Worm (Caenorhabditis elegans) whole organism, L1 larva: ENCODE data around the gene F37A8.5.
A peak's percentile ranks its signal among the peaks of the same experiment; 100 is the strongest.

ENCODE experiments used
- F16B12.6 ChIP-seq: fragments of 150-350 bp; optimal IDR thresholded peaks from 2 replicates; lab custom pipeline; 2014; ENCODE audit warnings: missing biosample characterization, missing genetic modification characterization
- alr-1 ChIP-seq: fragments of 200-800 bp; sonication (Bioruptor generic); optimal IDR thresholded peaks from 2 replicates; lab custom pipeline; 2018; ENCODE audit warnings: borderline replicate concordance, mild to moderate bottlenecking, missing genetic modification characterization, missing compliant biosample characterization
- aly-2 ChIP-seq: fragments of 150-350 bp; optimal IDR thresholded peaks from 2 replicates; lab custom pipeline; 2014; ENCODE audit warnings: missing biosample characterization, missing genetic modification characterization
- ama-1 ChIP-seq: fragments of 150-350 bp; optimal IDR thresholded peaks from 2 replicates; lab custom pipeline; 2014
- blmp-1 ChIP-seq: fragments of 150-350 bp; optimal IDR thresholded peaks from 2 replicates; lab custom pipeline; 2014; ENCODE audit warnings: missing biosample characterization, missing genetic modification characterization
- ceh-8 ChIP-seq: fragments of 200-800 bp; sonication (Bioruptor generic); optimal IDR thresholded peaks from 2 replicates; lab custom pipeline; 2018; ENCODE audit warnings: mild to moderate bottlenecking, missing genetic modification characterization, moderate library complexity, missing compliant biosample characterization
- ceh-88 ChIP-seq: fragments of 200-800 bp; sonication (Bioruptor generic); IDR thresholded peaks from 2 replicates; pipeline ENCODE4 v1.3.6; 2022; ENCODE audit warnings: missing genetic modification characterization, missing compliant biosample characterization
- dsc-1 ChIP-seq: sonication (generic microtip); optimal IDR thresholded peaks from 2 replicates; lab custom pipeline; 2016; ENCODE audit warnings: mild to moderate bottlenecking, missing genetic modification characterization, missing compliant biosample characterization
- efl-1 ChIP-seq, 4 experiments: fragments of 150-350 bp; optimal IDR thresholded peaks in 3 of 4; peaks in 1 of 4; 1 replicate in 1 of 4; 2 replicates in 3 of 4; lab custom pipeline; 2014; ENCODE audit warnings: missing biosample characterization in 2 of 4, missing genetic modification characterization in 2 of 4, missing genetic modification reagents in 2 of 4
- efl-3 ChIP-seq: fragments of 200-800 bp; sonication (Bioruptor generic); optimal IDR thresholded peaks from 2 replicates; lab custom pipeline; 2018; ENCODE audit warnings: mild to moderate bottlenecking, missing genetic modification characterization, missing compliant biosample characterization
- egl-13 ChIP-seq: sonication (generic microtip); optimal IDR thresholded peaks from 2 replicates; lab custom pipeline; 2016; ENCODE audit warnings: missing genotype, missing genetic modification reagents, missing genetic modification characterization, missing compliant biosample characterization
- ets-5 ChIP-seq: fragments of 200-800 bp; sonication (Bioruptor generic); IDR thresholded peaks from 2 replicates; pipeline ENCODE4 v1.3.6; 2022; ENCODE audit warnings: missing genetic modification characterization, missing compliant biosample characterization
- fkh-10 ChIP-seq: sonication (generic microtip); optimal IDR thresholded peaks from 2 replicates; lab custom pipeline; 2017; ENCODE audit warnings: missing biosample characterization, missing genetic modification reagents, missing genetic modification characterization
- fos-1 ChIP-seq: fragments of 150-350 bp; optimal IDR thresholded peaks from 2 replicates; lab custom pipeline; 2014; ENCODE audit warnings: missing biosample characterization, missing genetic modification characterization
- hpl-2 ChIP-seq: fragments of 150-350 bp; optimal IDR thresholded peaks from 2 replicates; lab custom pipeline; 2014; ENCODE audit warnings: missing biosample characterization, missing genetic modification reagents, missing genetic modification characterization
- irx-1 ChIP-seq: sonication (generic microtip); optimal IDR thresholded peaks from 2 replicates; lab custom pipeline; 2016; ENCODE audit warnings: missing genetic modification characterization, missing compliant biosample characterization
- isw-1 ChIP-seq: fragments of 200-800 bp; sonication (Bioruptor generic); IDR thresholded peaks from 2 replicates; pipeline ENCODE4 v1.3.6; 2022; ENCODE audit warnings: missing genetic modification characterization, missing compliant biosample characterization
- lin-14 ChIP-seq: fragments of 200-800 bp; sonication (Bioruptor generic); optimal IDR thresholded peaks from 2 replicates; lab custom pipeline; 2018; ENCODE audit warnings: mild to moderate bottlenecking, missing genetic modification characterization, moderate library complexity, missing compliant biosample characterization
- lin-35 ChIP-seq, 2 experiments: fragments of 150-350 bp; optimal IDR thresholded peaks; 2 replicates each; lab custom pipeline; 2014; ENCODE audit warnings: missing biosample characterization in 2 of 2, missing genetic modification characterization in 2 of 2, missing genetic modification reagents in 2 of 2
- lin-39 ChIP-seq: fragments of 150-350 bp; optimal IDR thresholded peaks from 2 replicates; lab custom pipeline; 2014; ENCODE audit warnings: missing biosample characterization, missing genetic modification reagents, missing genetic modification characterization
- lsy-2 ChIP-seq, 2 experiments: fragments of 150-350 bp; optimal IDR thresholded peaks; 2 replicates each; lab custom pipeline; 2014; ENCODE audit warnings: missing biosample characterization in 2 of 2, missing genetic modification characterization in 2 of 2
- mab-9 ChIP-seq: fragments of 200-800 bp; sonication (Bioruptor generic); IDR thresholded peaks from 2 replicates; pipeline ENCODE4 v1.3.6; 2022; ENCODE audit warnings: missing genetic modification reagents, missing genetic modification characterization, missing compliant biosample characterization
- mdl-1 ChIP-seq, 2 experiments: fragments of 150-350 bp; optimal IDR thresholded peaks; 2 replicates each; lab custom pipeline; 2014 to 2017; ENCODE audit warnings: missing biosample characterization in 2 of 2, missing genetic modification characterization in 2 of 2, inconsistent platforms in 1 of 2
- mep-1 ChIP-seq: fragments of 150-350 bp; optimal IDR thresholded peaks from 2 replicates; lab custom pipeline; 2014; ENCODE audit warnings: missing biosample characterization, missing genetic modification characterization
- nhr-20 ChIP-seq: sonication (generic microtip); optimal IDR thresholded peaks from 2 replicates; lab custom pipeline; 2016; ENCODE audit warnings: mild to moderate bottlenecking, missing genetic modification characterization, missing compliant biosample characterization
- nhr-47 ChIP-seq: sonication (generic microtip); optimal IDR thresholded peaks from 2 replicates; lab custom pipeline; 2016; ENCODE audit warnings: mild to moderate bottlenecking, missing genetic modification characterization, moderate library complexity, missing compliant biosample characterization
- nhr-71 ChIP-seq: sonication (generic microtip); optimal IDR thresholded peaks from 2 replicates; lab custom pipeline; 2016; ENCODE audit warnings: mild to moderate bottlenecking, missing genetic modification characterization, moderate library complexity, missing compliant biosample characterization
- nhr-76 ChIP-seq: sonication (generic microtip); optimal IDR thresholded peaks from 2 replicates; lab custom pipeline; 2017; ENCODE audit warnings: missing biosample characterization, missing genetic modification characterization
- nhr-90 ChIP-seq: sonication (generic microtip); optimal IDR thresholded peaks from 2 replicates; lab custom pipeline; 2016; ENCODE audit warnings: mild to moderate bottlenecking, missing genetic modification characterization, missing compliant biosample characterization; ENCODE audit not compliant: poor library complexity
- pax-3 ChIP-seq: fragments of 200-800 bp; sonication (Bioruptor generic); optimal IDR thresholded peaks from 2 replicates; lab custom pipeline; 2018; ENCODE audit warnings: mild to moderate bottlenecking, missing genetic modification characterization, moderate library complexity, missing compliant biosample characterization
- skn-1 ChIP-seq: fragments of 150-350 bp; optimal IDR thresholded peaks from 2 replicates; lab custom pipeline; 2014; ENCODE audit warnings: missing biosample characterization, missing genetic modification characterization
- snpc-4 ChIP-seq: fragments of 150-350 bp; optimal IDR thresholded peaks from 2 replicates; lab custom pipeline; 2014; ENCODE audit warnings: missing biosample characterization, missing genetic modification characterization
- unc-130 ChIP-seq: fragments of 150-350 bp; optimal IDR thresholded peaks from 2 replicates; lab custom pipeline; 2017; ENCODE audit warnings: missing biosample characterization, missing genetic modification characterization, inconsistent platforms
- unc-30 ChIP-seq: sonication (generic microtip); optimal IDR thresholded peaks from 2 replicates; lab custom pipeline; 2017; ENCODE audit warnings: missing biosample characterization, missing genetic modification characterization
- xbp-1 ChIP-seq: sonication (generic microtip); optimal IDR thresholded peaks from 2 replicates; lab custom pipeline; 2016; ENCODE audit warnings: missing genetic modification characterization, missing compliant biosample characterization
- zag-1 ChIP-seq: fragments of 150-350 bp; optimal IDR thresholded peaks from 2 replicates; lab custom pipeline; 2014; ENCODE audit warnings: missing biosample characterization, missing genetic modification characterization
- ztf-11 ChIP-seq, 2 experiments: sonication (generic microtip); optimal IDR thresholded peaks; 2 replicates each; lab custom pipeline; 2016 to 2017; ENCODE audit warnings: missing genetic modification characterization in 2 of 2, missing biosample characterization in 1 of 2, missing compliant biosample characterization in 1 of 2

The F37A8.5 gene

ce11 chrIII:3974503-3974902, 18.1 kb downstream of the F37A8.5 start:
- TF ChIP-seq isw-1 (GFP tag; lab: Robert Waterston, UW) = no peak
- no peak for TF ChIP-seq nhr-76
- TF ChIP-seq fos-1 = no peak
- no peak for TF ChIP-seq efl-3 (GFP tag; lab: Kevin White, UChicago)
- no peak for TF ChIP-seq xbp-1 (tag; lab: Kevin White, UChicago)
- no peak for TF ChIP-seq ceh-8
- TF ChIP-seq zag-1 (tag; lab: Kevin White, UChicago) = no peak
- no peak for TF ChIP-seq ceh-88 (GFP tag; lab: Robert Waterston, UW)
- no peak for TF ChIP-seq nhr-90 (tag; lab: Kevin White, UChicago)
- no peak for TF ChIP-seq fkh-10 (GFP tag; lab: Kevin White, UChicago)
- TF ChIP-seq lsy-2 (tag; optimal IDR thresholded peaks at IDR 0.05; lab: Kevin White, UChicago) = no peak
- no peak for TF ChIP-seq irx-1 (tag; lab: Kevin White, UChicago)

- no peak for TF ChIP-seq skn-1 (tag; lab: Kevin White, UChicago)
- TF ChIP-seq efl-1 (optimal IDR thresholded peaks at IDR 0.05; lab: Kevin White, UChicago) = no peak
- no peak for TF ChIP-seq efl-1 (GFP tag; optimal IDR thresholded peaks at IDR 0.05 in 1 of 2; lab: Kevin White, UChicago)
- no peak for TF ChIP-seq F16B12.6 (tag; lab: Kevin White, UChicago)
- no peak for TF ChIP-seq aly-2 (tag; lab: Kevin White, UChicago)
- no peak for TF ChIP-seq pax-3
- TF ChIP-seq xbp-1 (tag; lab: Kevin White, UChicago) = no peak
- no peak for TF ChIP-seq dsc-1 (tag; lab: Kevin White, UChicago)
These were observed 18.6 kb downstream of the F37A8.5 start for ce11 chrIII:3975008-3975407.

- TF ChIP-seq pax-3 = no peak
- TF ChIP-seq egl-13 = no peak
- no peak for TF ChIP-seq ets-5
- TF ChIP-seq irx-1 (tag; lab: Kevin White, UChicago) = no peak
- TF ChIP-seq lin-39 (tag; lab: Kevin White, UChicago) = no peak
These were observed 19.9 kb downstream of the F37A8.5 start, which contains the start of gene msi-1 for ce11 chrIII:3976291-3976690. msi-1 (minus strand) TSS chrIII:3976391.

DNA sequence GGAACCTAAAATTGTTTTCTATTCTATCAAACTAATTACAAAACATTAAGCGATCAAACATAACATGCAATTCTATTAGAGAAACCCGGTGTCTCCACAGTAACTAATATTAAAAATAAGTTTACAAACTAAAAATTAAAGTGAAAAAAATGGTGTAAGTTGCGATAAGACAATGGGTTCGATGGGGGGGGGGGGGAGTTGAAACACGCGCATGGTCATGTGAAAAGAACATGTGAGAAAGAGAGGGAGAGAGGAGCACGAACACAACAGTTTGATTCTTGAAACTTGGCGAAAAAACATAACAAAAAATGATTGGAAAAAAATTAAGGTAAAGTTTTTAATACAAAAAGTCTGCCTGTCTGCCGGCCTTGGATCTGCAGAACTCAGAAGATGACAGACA, 20.6 kb downstream of the F37A8.5 start:
- peak in 1 of 2 experiments; percentile 5 for TF ChIP-seq mdl-1 (tag; optimal IDR thresholded peaks at IDR 0.05; lab: Kevin White, UChicago)
- TF ChIP-seq irx-1 (tag; lab: Kevin White, UChicago) = no peak
- no peak for TF ChIP-seq ama-1 (lab: Kevin White, UChicago)
- TF ChIP-seq pax-3 = no peak
- TF ChIP-seq alr-1 (tag; lab: Kevin White, UChicago) = no peak
- TF ChIP-seq nhr-47 (tag; lab: Kevin White, UChicago) = no peak
- no peak for TF ChIP-seq hpl-2 (GFP tag; lab: Kevin White, UChicago)
- peak in 1 of 2 experiments; percentile 23 for TF ChIP-seq lin-35 (GFP tag; optimal IDR thresholded peaks at IDR 0.05; lab: Kevin White, UChicago)
- no peak for TF ChIP-seq ztf-11 (tag; optimal IDR thresholded peaks at IDR 0.05; lab: Kevin White, UChicago)

DNA sequence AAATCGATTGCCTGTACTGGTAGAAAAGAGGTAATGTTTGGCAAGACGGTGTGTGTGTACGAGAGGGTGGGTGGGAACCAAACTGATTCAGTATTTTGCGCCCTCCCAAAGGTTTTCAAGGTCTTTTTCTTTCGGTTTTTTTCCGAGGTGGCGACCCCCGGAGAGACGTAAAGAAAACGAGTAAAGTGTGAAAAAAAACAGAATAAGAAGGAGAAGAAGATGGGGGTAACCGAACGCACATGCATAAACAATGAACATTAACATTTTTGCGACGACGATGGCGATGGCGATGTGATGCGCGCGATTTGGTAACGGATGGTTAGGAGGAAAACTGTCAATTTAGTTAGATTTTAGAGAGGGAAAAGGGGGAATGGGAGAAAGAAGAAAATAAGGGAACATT, 22.0 kb downstream of the F37A8.5 start:
- TF ChIP-seq nhr-20 (tag; lab: Kevin White, UChicago) (peak; percentile 10), blmp-1 (tag; lab: Kevin White, UChicago) (peak; percentile 37), efl-1 (optimal IDR thresholded peaks at IDR 0.05; lab: Kevin White, UChicago) (no peak), efl-1 (GFP tag; optimal IDR thresholded peaks at IDR 0.05 in 1 of 2; lab: Kevin White, UChicago) (peak in 1 of 2 experiments; percentile 53), unc-30 (tag; lab: Kevin White, UChicago) (no peak), mep-1 (peak; percentile 22), lin-14 (GFP tag; lab: Kevin White, UChicago) (peak; percentile 80), lin-35 (GFP tag; optimal IDR thresholded peaks at IDR 0.05; lab: Kevin White, UChicago) (peak in 1 of 2 experiments; percentile 9), unc-130 (tag; lab: Kevin White, UChicago) (no peak), nhr-71 (tag; lab: Kevin White, UChicago) (peak; percentile 2), mab-9 (GFP tag; lab: Robert Waterston, UW) (no peak), snpc-4 (tag; lab: Kevin White, UChicago) (no peak)
